Fruit fly (Drosophila melanogaster): ENCODE results near the gene CG9399.
A peak's percentile ranks its signal among the peaks of the same experiment; 100 is the strongest.

CG9399 gene

dm6 chr3R:9598099-9598498 is 24.1 kb upstream of the CG9399 start:
- no peak for TF ChIP-seq dl (GFP tag; optimal IDR thresholded peaks at IDR 0.05; ENCODE audit: insufficient read depth in 1 of 2, partially characterized antibody in 2 of 2)
- TF ChIP-seq pan (optimal IDR thresholded peaks at IDR 0.05), result no peak
- TF ChIP-seq ey (GFP tag; optimal IDR thresholded peaks at IDR 0.05), result peak; percentile 53
- TF ChIP-seq Myc (optimal IDR thresholded peaks at IDR 0.05), result no peak
- no peak for TF ChIP-seq woc (GFP tag; optimal IDR thresholded peaks at IDR 0.05)
- no peak for TF ChIP-seq N (GFP tag; optimal IDR thresholded peaks at IDR 0.05)
- no peak for TF ChIP-seq Hr83 (GFP tag; optimal IDR thresholded peaks at IDR 0.05; ENCODE audit: poor library complexity, severe bottlenecking)
- no peak for TF ChIP-seq Vsx2 (GFP tag; optimal IDR thresholded peaks at IDR 0.05; ENCODE audit: partially characterized antibody)
- peak; percentile 21 for TF ChIP-seq dmrt93B (GFP tag; optimal IDR thresholded peaks at IDR 0.05)
- peak; percentile 50 for TF ChIP-seq rgr (GFP tag; optimal IDR thresholded peaks at IDR 0.05)
- TF ChIP-seq Hr78 (GFP tag; optimal IDR thresholded peaks at IDR 0.05), result no peak
- peak; percentile 55 for TF ChIP-seq HLH106 (tag; optimal IDR thresholded peaks at IDR 0.05)
- no peak for TF ChIP-seq Dfd (GFP tag; optimal IDR thresholded peaks at IDR 0.05)
- no peak for TF ChIP-seq Jra (GFP tag; optimal IDR thresholded peaks at IDR 0.05)
- no peak for TF ChIP-seq Abd-B (GFP tag; optimal IDR thresholded peaks at IDR 0.05)
- TF ChIP-seq lola (GFP tag; optimal IDR thresholded peaks at IDR 0.05), result no peak
- peak; percentile 52 for TF ChIP-seq fru (GFP tag; optimal IDR thresholded peaks at IDR 0.05)
- peak in 1 of 2 experiments; percentile 70 for TF ChIP-seq foxo (GFP tag; optimal IDR thresholded peaks at IDR 0.05)
- TF ChIP-seq psq (GFP tag; optimal IDR thresholded peaks at IDR 0.05), result peak; percentile 42
- TF ChIP-seq OdsH (GFP tag; optimal IDR thresholded peaks at IDR 0.05), result peak; percentile 29
- no peak for TF ChIP-seq brk (GFP tag; optimal IDR thresholded peaks at IDR 0.05)
- no peak for TF ChIP-seq sv (GFP tag; optimal IDR thresholded peaks at IDR 0.05)
- TF ChIP-seq GATAd (GFP tag; optimal IDR thresholded peaks at IDR 0.05), result no peak
- TF ChIP-seq br (GFP tag; optimal IDR thresholded peaks at IDR 0.05), result peak; percentile 59
- no peak for TF ChIP-seq Dif (GFP tag; optimal IDR thresholded peaks at IDR 0.05; ENCODE audit: partially characterized antibody)
- TF ChIP-seq Hnf4 (GFP tag; optimal IDR thresholded peaks at IDR 0.05), result peak; percentile 24
- TF ChIP-seq sage (GFP tag; optimal IDR thresholded peaks at IDR 0.05), result no peak
- TF ChIP-seq dsf (GFP tag; optimal IDR thresholded peaks at IDR 0.05; ENCODE audit: borderline replicate concordance), result no peak
- no peak for TF ChIP-seq CG9705 (GFP tag; optimal IDR thresholded peaks at IDR 0.05)
- no peak for TF ChIP-seq tai (GFP tag; optimal IDR thresholded peaks at IDR 0.05)
- peak; percentile 65 for TF ChIP-seq h (GFP tag; optimal IDR thresholded peaks at IDR 0.05)
- no peak for TF ChIP-seq usp (GFP tag; optimal IDR thresholded peaks at IDR 0.05)
- TF ChIP-seq Sp1 (GFP tag; optimal IDR thresholded peaks at IDR 0.05), result peak; percentile 41
- TF ChIP-seq CrebA (GFP tag; optimal IDR thresholded peaks at IDR 0.05; ENCODE audit: borderline replicate concordance), result no peak
- no peak for TF ChIP-seq CG32264 (GFP tag; optimal IDR thresholded peaks at IDR 0.05)
- no peak for TF ChIP-seq jim (GFP tag; optimal IDR thresholded peaks at IDR 0.05)
- no peak for TF ChIP-seq Mio (GFP tag; optimal IDR thresholded peaks at IDR 0.05)
- no peak for TF ChIP-seq Rel (GFP tag; optimal IDR thresholded peaks at IDR 0.05)
- no peak for TF ChIP-seq Rel (tag; optimal IDR thresholded peaks at IDR 0.05)

- no peak for TF ChIP-seq OdsH (GFP tag; optimal IDR thresholded peaks at IDR 0.05)
These were observed 22.6 kb upstream of the CG9399 start for dm6 chr3R:9596615-9597014.

dm6 chr3R:9595681-9596357 is 21.8 kb upstream of the CG9399 start:
- no peak for TF ChIP-seq psq (GFP tag; optimal IDR thresholded peaks at IDR 0.05)
- TF ChIP-seq Sp1 (GFP tag; optimal IDR thresholded peaks at IDR 0.05), result no peak
- no peak for TF ChIP-seq pan (optimal IDR thresholded peaks at IDR 0.05)
- no peak for TF ChIP-seq sv (GFP tag; optimal IDR thresholded peaks at IDR 0.05)
- no peak for TF ChIP-seq CG32264 (GFP tag; optimal IDR thresholded peaks at IDR 0.05)
- no peak for TF ChIP-seq Jra (GFP tag; optimal IDR thresholded peaks at IDR 0.05)
- TF ChIP-seq fru (GFP tag; optimal IDR thresholded peaks at IDR 0.05), result no peak
- no peak for TF ChIP-seq dsf (GFP tag; optimal IDR thresholded peaks at IDR 0.05; ENCODE audit: borderline replicate concordance)
- no peak for TF ChIP-seq sage (GFP tag; optimal IDR thresholded peaks at IDR 0.05)
- no peak for TF ChIP-seq HLH106 (tag; optimal IDR thresholded peaks at IDR 0.05)
- TF ChIP-seq Hr78 (GFP tag; optimal IDR thresholded peaks at IDR 0.05), result no peak
- TF ChIP-seq tai (GFP tag; optimal IDR thresholded peaks at IDR 0.05), result no peak
- no peak for TF ChIP-seq Abd-B (GFP tag; optimal IDR thresholded peaks at IDR 0.05)
- no peak for TF ChIP-seq dl (GFP tag; optimal IDR thresholded peaks at IDR 0.05; ENCODE audit: insufficient read depth in 1 of 2, partially characterized antibody in 2 of 2)
- no peak for TF ChIP-seq Vsx2 (GFP tag; optimal IDR thresholded peaks at IDR 0.05; ENCODE audit: partially characterized antibody)
- TF ChIP-seq GATAd (GFP tag; optimal IDR thresholded peaks at IDR 0.05), result no peak
- no peak for TF ChIP-seq dmrt93B (GFP tag; optimal IDR thresholded peaks at IDR 0.05)
- no peak for TF ChIP-seq Hr83 (GFP tag; optimal IDR thresholded peaks at IDR 0.05; ENCODE audit: poor library complexity, severe bottlenecking)
- no peak for TF ChIP-seq usp (GFP tag; optimal IDR thresholded peaks at IDR 0.05)
- TF ChIP-seq jim (GFP tag; optimal IDR thresholded peaks at IDR 0.05), result no peak

Data from whole organism, wandering third instar larva.